Fruit fly (Drosophila melanogaster) whole organism, embryonic: ENCODE data around the gene mRpS18C.

Experiments
- Atf3 ChIP-seq: fragments of 200-800 bp; sonication (Bioruptor generic); optimal IDR thresholded peaks from 3 replicates; lab custom pipeline; 2016; ENCODE audit warnings: missing biosample characterization, missing genetic modification characterization
- BtbVII ChIP-seq: fragments of 200-800 bp; sonication (Bioruptor generic); optimal IDR thresholded peaks from 3 replicates; lab custom pipeline; 2017; ENCODE audit warnings: missing biosample characterization, mild to moderate bottlenecking, missing genetic modification characterization
- Bteb2 ChIP-seq: fragments of 200-800 bp; sonication (Bioruptor generic); optimal IDR thresholded peaks from 2 replicates; lab custom pipeline; 2016; ENCODE audit warnings: missing biosample characterization, missing genetic modification characterization
- CG10267 ChIP-seq: fragments of 200-800 bp; sonication (Bioruptor generic); optimal IDR thresholded peaks from 2 replicates; lab custom pipeline; 2018; ENCODE audit warnings: missing biosample characterization, mild to moderate bottlenecking, missing genetic modification characterization, moderate library complexity
- CG10565 ChIP-seq: fragments of 200-800 bp; sonication (Bioruptor generic); optimal IDR thresholded peaks from 3 replicates; lab custom pipeline; 2016; ENCODE audit warnings: missing biosample characterization, mild to moderate bottlenecking, missing genetic modification characterization
- CG12299 ChIP-seq: fragments of 200-800 bp; sonication (Bioruptor generic); optimal IDR thresholded peaks from 2 replicates; lab custom pipeline; 2018; ENCODE audit warnings: missing biosample characterization, mild to moderate bottlenecking, missing genetic modification characterization
- CG14860 ChIP-seq: fragments of 200-800 bp; sonication (Bioruptor generic); IDR thresholded peaks from 3 replicates; pipeline ENCODE4 v1.3.6; 2022; ENCODE audit warnings: missing biosample characterization, missing genetic modification characterization; ENCODE audit not compliant: partially characterized antibody
- CG15479 ChIP-seq: fragments of 200-800 bp; sonication (Bioruptor generic); optimal IDR thresholded peaks from 3 replicates; lab custom pipeline; 2019; ENCODE audit warnings: missing biosample characterization, mild to moderate bottlenecking, missing genetic modification characterization, moderate library complexity
- CG15696 ChIP-seq: fragments of 200-800 bp; sonication (Bioruptor generic); optimal IDR thresholded peaks from 2 replicates; lab custom pipeline; 2019; ENCODE audit warnings: missing biosample characterization, mild to moderate bottlenecking, missing genetic modification characterization, moderate library complexity
- CG30403 ChIP-seq: fragments of 200-800 bp; sonication (Bioruptor generic); optimal IDR thresholded peaks from 3 replicates; lab custom pipeline; 2016; ENCODE audit warnings: missing biosample characterization, missing genetic modification characterization
- CG3281 ChIP-seq: fragments of 200-800 bp; sonication (Bioruptor generic); optimal IDR thresholded peaks from 3 replicates; lab custom pipeline; 2017; ENCODE audit warnings: missing biosample characterization, mild to moderate bottlenecking, missing genetic modification characterization
- CG4282 ChIP-seq: fragments of 200-800 bp; sonication (Bioruptor generic); optimal IDR thresholded peaks from 2 replicates; lab custom pipeline; 2016; ENCODE audit warnings: missing biosample characterization, missing genetic modification characterization
- CG9797 ChIP-seq: fragments of 200-800 bp; sonication (Bioruptor generic); optimal IDR thresholded peaks from 3 replicates; lab custom pipeline; 2018; ENCODE audit warnings: missing biosample characterization, mild to moderate bottlenecking, missing genetic modification characterization
- CG9817 ChIP-seq: fragments of 200-800 bp; sonication (Bioruptor generic); optimal IDR thresholded peaks from 2 replicates; lab custom pipeline; 2018; ENCODE audit warnings: missing biosample characterization, mild to moderate bottlenecking, missing genetic modification characterization, moderate library complexity
- CrebB ChIP-seq: fragments of 200-800 bp; sonication (Bioruptor generic); optimal IDR thresholded peaks from 3 replicates; lab custom pipeline; 2018; ENCODE audit warnings: missing biosample characterization, mild to moderate bottlenecking, missing genetic modification characterization
- Dek ChIP-seq: fragments of 200-800 bp; sonication (Bioruptor generic); optimal IDR thresholded peaks from 3 replicates; lab custom pipeline; 2019; ENCODE audit warnings: missing biosample characterization, mild to moderate bottlenecking, missing genetic modification characterization, moderate library complexity
- Gsc ChIP-seq: fragments of 200-800 bp; sonication (Bioruptor generic); IDR thresholded peaks from 2 replicates; pipeline ENCODE4 v1.3.6; 2022; ENCODE audit warnings: missing biosample characterization, missing genetic modification characterization
- HmgZ ChIP-seq: fragments of 200-800 bp; sonication (Bioruptor generic); optimal IDR thresholded peaks from 2 replicates; lab custom pipeline; 2018; ENCODE audit warnings: missing biosample characterization, mild to moderate bottlenecking, missing genetic modification characterization
- Jarid2 ChIP-seq: fragments of 200-800 bp; sonication (Bioruptor generic); optimal IDR thresholded peaks from 3 replicates; lab custom pipeline; 2017; ENCODE audit warnings: mild to moderate bottlenecking, missing biosample characterization, missing genetic modification reagents, missing genetic modification characterization
- MESR4 ChIP-seq: fragments of 200-800 bp; sonication (Bioruptor generic); optimal IDR thresholded peaks from 2 replicates; lab custom pipeline; 2018; ENCODE audit warnings: missing biosample characterization, mild to moderate bottlenecking, missing genetic modification characterization, moderate library complexity
- NC2α ChIP-seq: fragments of 200-800 bp; sonication (Bioruptor generic); optimal IDR thresholded peaks from 2 replicates; lab custom pipeline; 2016; ENCODE audit warnings: missing biosample characterization, missing genetic modification characterization
- Pdp1 ChIP-seq, 2 experiments: fragments of 200-800 bp; sonication (Bioruptor generic); optimal IDR thresholded peaks; 3 replicates each; lab custom pipeline; 2016; ENCODE audit warnings: missing biosample characterization in 2 of 2, missing genetic modification characterization in 2 of 2, mild to moderate bottlenecking in 1 of 2, moderate library complexity in 1 of 2
- Ptx1 ChIP-seq: fragments of 200-800 bp; sonication (Bioruptor generic); IDR thresholded peaks from 2 replicates; pipeline ENCODE4 v1.3.6; 2022; ENCODE audit warnings: missing biosample characterization, missing genetic modification characterization
- Stat92E ChIP-seq, 3 experiments: fragments of >200 bp in 2 of 3; fragments of 200-800 bp in 1 of 3; sonication (Bioruptor generic) in 1 of 3; optimal IDR thresholded peaks; 2 replicates each; lab custom pipeline; 2017 to 2019; ENCODE audit warnings: missing biosample characterization in 3 of 3, missing genetic modification characterization in 3 of 3, mild to moderate bottlenecking in 1 of 3, moderate library complexity in 1 of 3
- YL-1 ChIP-seq: fragments of 200-800 bp; sonication (Bioruptor generic); optimal IDR thresholded peaks from 3 replicates; lab custom pipeline; 2017; ENCODE audit warnings: missing biosample characterization, mild to moderate bottlenecking, missing genetic modification characterization
- ab ChIP-seq: fragments of 200-800 bp; sonication (Bioruptor generic); optimal IDR thresholded peaks from 2 replicates; lab custom pipeline; 2016; ENCODE audit warnings: missing biosample characterization, missing genetic modification characterization
- abd-A ChIP-seq: fragments of 200-800 bp; sonication (Bioruptor generic); optimal IDR thresholded peaks from 3 replicates; lab custom pipeline; 2019; ENCODE audit warnings: missing biosample characterization, mild to moderate bottlenecking, missing genetic modification characterization, moderate library complexity
- aop ChIP-seq: fragments of 200-800 bp; sonication (Bioruptor generic); IDR thresholded peaks from 2 replicates; pipeline ENCODE4 v1.3.6; 2022; ENCODE audit warnings: missing biosample characterization, missing genetic modification characterization
- bbx ChIP-seq: fragments of 200-800 bp; sonication (Bioruptor generic); IDR thresholded peaks from 2 replicates; pipeline ENCODE4 v1.3.6; 2022; ENCODE audit warnings: missing biosample characterization, missing genetic modification characterization; ENCODE audit not compliant: partially characterized antibody
- bcd ChIP-seq: fragments of 200-800 bp; sonication (Bioruptor generic); optimal IDR thresholded peaks from 2 replicates; lab custom pipeline; 2017; ENCODE audit warnings: missing biosample characterization, mild to moderate bottlenecking, missing genetic modification characterization
- cad ChIP-seq: fragments of >200 bp; optimal IDR thresholded peaks from 2 replicates; lab custom pipeline; 2017; ENCODE audit warnings: missing biosample characterization, missing genetic modification characterization
- chn ChIP-seq: fragments of 200-800 bp; sonication (Bioruptor generic); optimal IDR thresholded peaks from 2 replicates; lab custom pipeline; 2016; ENCODE audit warnings: missing biosample characterization, missing genetic modification characterization
- esg ChIP-seq: fragments of 200-800 bp; sonication (Bioruptor generic); conservative IDR thresholded peaks from 2 replicates; pipeline ENCODE4 v1.3.6; 2022; ENCODE audit warnings: missing biosample characterization, missing genetic modification characterization
- exex ChIP-seq: fragments of 200-800 bp; sonication (Bioruptor generic); optimal IDR thresholded peaks from 4 replicates; lab custom pipeline; 2018; ENCODE audit warnings: missing biosample characterization, mild to moderate bottlenecking, missing genetic modification characterization, moderate library complexity
- fd64A ChIP-seq: fragments of 200-800 bp; sonication (Bioruptor generic); optimal IDR thresholded peaks from 3 replicates; lab custom pipeline; 2018; ENCODE audit warnings: missing biosample characterization, mild to moderate bottlenecking, missing genetic modification characterization
- gem ChIP-seq: fragments of 200-800 bp; sonication (Bioruptor generic); optimal IDR thresholded peaks from 2 replicates; lab custom pipeline; 2019; ENCODE audit warnings: missing biosample characterization, mild to moderate bottlenecking, missing genetic modification characterization, moderate library complexity
- kah ChIP-seq: fragments of 200-800 bp; sonication (Bioruptor generic); optimal IDR thresholded peaks from 2 replicates; lab custom pipeline; 2018; ENCODE audit warnings: missing biosample characterization, mild to moderate bottlenecking, missing genetic modification characterization
- lola ChIP-seq, 3 experiments: fragments of >200 bp in 2 of 3; fragments of 200-800 bp in 1 of 3; sonication (Bioruptor generic) in 1 of 3; optimal IDR thresholded peaks; 2 replicates each; lab custom pipeline; 2017 to 2019; ENCODE audit warnings: missing biosample characterization in 3 of 3, missing genetic modification characterization in 3 of 3, mild to moderate bottlenecking in 1 of 3, moderate library complexity in 1 of 3
- mam ChIP-seq: fragments of 200-800 bp; sonication (Bioruptor generic); optimal IDR thresholded peaks from 3 replicates; lab custom pipeline; 2016; ENCODE audit warnings: missing biosample characterization, missing genetic modification characterization
- nau ChIP-seq: fragments of 200-800 bp; sonication (Bioruptor generic); optimal IDR thresholded peaks from 3 replicates; lab custom pipeline; 2017; ENCODE audit warnings: missing biosample characterization, mild to moderate bottlenecking, missing genetic modification characterization, missing genetic modification reagents
- p53 ChIP-seq: fragments of 200-800 bp; sonication (Bioruptor generic); optimal IDR thresholded peaks from 2 replicates; lab custom pipeline; 2016; ENCODE audit warnings: missing biosample characterization, missing genetic modification characterization
- pb ChIP-seq: fragments of 200-800 bp; sonication (Bioruptor generic); optimal IDR thresholded peaks from 3 replicates; lab custom pipeline; 2016; ENCODE audit warnings: missing biosample characterization, missing genetic modification characterization
- pnt ChIP-seq: fragments of 200-800 bp; sonication (Bioruptor generic); optimal IDR thresholded peaks from 3 replicates; lab custom pipeline; 2016; ENCODE audit warnings: missing biosample characterization, missing genetic modification characterization
- sens ChIP-seq: fragments of 200-800 bp; sonication (Bioruptor generic); peaks from one replicate; lab custom pipeline; 2016; ENCODE audit warnings: missing biosample characterization, missing genetic modification characterization
- sob ChIP-seq: fragments of 200-800 bp; sonication (Bioruptor generic); IDR thresholded peaks from 2 replicates; pipeline ENCODE4 v1.3.6; 2022; ENCODE audit warnings: missing biosample characterization, missing genetic modification characterization
- tna ChIP-seq: fragments of 200-800 bp; sonication (Bioruptor generic); IDR thresholded peaks from 2 replicates; pipeline ENCODE4 v1.3.6; 2022; ENCODE audit warnings: missing biosample characterization, missing genetic modification characterization; ENCODE audit not compliant: partially characterized antibody
- unc-4 ChIP-seq: fragments of 200-800 bp; sonication (Bioruptor generic); IDR thresholded peaks from 2 replicates; pipeline ENCODE4 v1.3.6; 2022; ENCODE audit warnings: missing biosample characterization, missing genetic modification characterization; ENCODE audit not compliant: partially characterized antibody
- zfh1 ChIP-seq: fragments of 200-800 bp; sonication (Bioruptor generic); IDR thresholded peaks from 3 replicates; pipeline ENCODE4 v1.3.6; 2022; ENCODE audit warnings: missing biosample characterization, missing genetic modification characterization

mRpS18C gene

dm6 chr3R:30388215-30388871, 35.4 kb upstream of the mRpS18C start (continued):
- peak; percentile 88 for TF ChIP-seq CG10267 (tag; lab: Kevin White, UChicago)
- TF ChIP-seq zfh1 (GFP tag; lab: Robert Waterston, UW): peak; percentile 87
- TF ChIP-seq NC2α (GFP tag; lab: Kevin White, UChicago): peak; percentile 97
- peak; percentile 85 for TF ChIP-seq sob (GFP tag; lab: Robert Waterston, UW)
- TF ChIP-seq CG4282 (GFP tag; lab: Kevin White, UChicago): peak; percentile 88
- peak; percentile 86 for TF ChIP-seq CG10565 (GFP tag; lab: Kevin White, UChicago)
- peak; percentile 98 for TF ChIP-seq pb (GFP tag; lab: Kevin White, UChicago)
- peak; percentile 96 for TF ChIP-seq chn (GFP tag; lab: Kevin White, UChicago)
- peak; percentile 79 for TF ChIP-seq Jarid2
- TF ChIP-seq lola (GFP tag; optimal IDR thresholded peaks at IDR 0.05; lab: Kevin White, UChicago): peak in 1 of 3 experiments; percentile 99
- TF ChIP-seq MESR4 (GFP tag; lab: Kevin White, UChicago): peak; percentile 4
- TF ChIP-seq sens: peak; percentile 100
- TF ChIP-seq HmgZ (tag; lab: Kevin White, UChicago): peak; percentile 93
- TF ChIP-seq mam (GFP tag; lab: Kevin White, UChicago): peak; percentile 97
- no peak for TF ChIP-seq abd-A
- TF ChIP-seq cad (GFP tag; lab: Kevin White, UChicago): no peak
- TF ChIP-seq p53 (GFP tag; lab: Kevin White, UChicago): peak; percentile 93
- peak; percentile 82 for TF ChIP-seq Gsc (GFP tag; lab: Robert Waterston, UW)
- TF ChIP-seq bbx (GFP tag; lab: Robert Waterston, UW): peak; percentile 54; the same call in 1 of the 2 replicates
- peak; percentile 98 for TF ChIP-seq Pdp1 (GFP tag; optimal IDR thresholded peaks at IDR 0.05; lab: Kevin White, UChicago)
- peak; percentile 91 for TF ChIP-seq Ptx1 (GFP tag; lab: Robert Waterston, UW)
- no peak for TF ChIP-seq CG14860 (GFP tag; lab: Robert Waterston, UW)
- TF ChIP-seq CG3281 (GFP tag; lab: Kevin White, UChicago): peak; percentile 97
- no peak for TF ChIP-seq unc-4 (GFP tag; lab: Robert Waterston, UW)
- TF ChIP-seq ab (GFP tag; lab: Kevin White, UChicago): peak; percentile 83
- peak; percentile 71 for TF ChIP-seq CG12299 (tag; lab: Kevin White, UChicago)
- peak; percentile 98 for TF ChIP-seq pnt (GFP tag; lab: Kevin White, UChicago)
- TF ChIP-seq CG15479 (GFP tag; lab: Kevin White, UChicago): peak; percentile 40
- TF ChIP-seq fd64A: peak; percentile 83
- TF ChIP-seq CG9797 (GFP tag; lab: Kevin White, UChicago): peak; percentile 53
- TF ChIP-seq Bteb2 (GFP tag; lab: Kevin White, UChicago): peak; percentile 97
- TF ChIP-seq gem (tag; lab: Kevin White, UChicago): peak; percentile 96
- peak; percentile 83 for TF ChIP-seq YL-1 (GFP tag; lab: Kevin White, UChicago)
- peak; percentile 91 for TF ChIP-seq CG9817
- TF ChIP-seq kah (GFP tag; lab: Kevin White, UChicago): peak; percentile 73
- TF ChIP-seq BtbVII: peak; percentile 94
- TF ChIP-seq CG15696 (tag; lab: Kevin White, UChicago): peak; percentile 94
- TF ChIP-seq Atf3: peak; percentile 97
- TF ChIP-seq Stat92E (GFP tag; optimal IDR thresholded peaks at IDR 0.05; lab: Kevin White, UChicago): peak in 2 of 3 experiments; percentile 36 to 80
- TF ChIP-seq nau (GFP tag; lab: Kevin White, UChicago): peak; percentile 96
- peak; percentile 91 for TF ChIP-seq Dek (tag; lab: Kevin White, UChicago)
- no peak for TF ChIP-seq tna (GFP tag; lab: Robert Waterston, UW)
- peak; percentile 98 for TF ChIP-seq bcd
- TF ChIP-seq esg: peak; percentile 90
- peak; percentile 76 for TF ChIP-seq CrebB (tag; lab: Kevin White, UChicago)
- peak; percentile 99 for TF ChIP-seq CG30403 (GFP tag; lab: Kevin White, UChicago)
- TF ChIP-seq aop (GFP tag; lab: Robert Waterston, UW): peak; percentile 51; the same call in 1 of the 2 replicates
- peak; percentile 70 for TF ChIP-seq exex
